Worm (Caenorhabditis elegans): ENCODE measurements around the gene nhr-124.

nhr-124 gene

DNA sequence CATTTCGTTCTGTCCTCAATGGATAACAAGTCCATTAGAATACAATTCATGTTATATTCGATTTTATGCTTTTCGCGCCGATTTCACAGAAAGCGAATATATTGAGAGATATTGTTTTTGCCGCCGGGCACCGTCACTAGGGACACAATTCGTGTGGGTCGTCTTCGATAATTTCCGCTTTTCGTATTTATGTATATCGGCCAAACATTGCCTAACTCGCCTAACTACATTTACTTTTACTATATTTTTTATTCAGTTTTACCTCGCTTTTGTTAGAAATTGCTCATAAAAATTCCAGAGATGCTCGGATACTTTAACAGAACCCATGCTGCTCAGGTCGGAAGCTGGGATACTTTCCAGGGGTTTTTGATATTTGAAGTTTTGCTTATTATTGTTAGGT lies 8.7 kb upstream of the nhr-124 start, which contains the start of gene sre-9:
TSS of gene sre-9 (plus strand) at position 301 of the 400 bp plus-strand sequence.
- TF ChIP-seq rnt-1 (tag; optimal IDR thresholded peaks at IDR 0.05) (no peak), fkh-4 (tag; optimal IDR thresholded peaks at IDR 0.05; ENCODE audit: borderline replicate concordance) (no peak), nhr-20 (tag; optimal IDR thresholded peaks at IDR 0.05) (no peak), pqm-1 (tag; optimal IDR thresholded peaks at IDR 0.05) (no peak), efl-1 (optimal IDR thresholded peaks at IDR 0.05) (no peak), efl-1 (GFP tag; optimal IDR thresholded peaks at IDR 0.05 in 1 of 2) (no peak), fkh-8 (tag; optimal IDR thresholded peaks at IDR 0.05) (no peak), lin-13 (GFP tag; optimal IDR thresholded peaks at IDR 0.05) (no peak)

DNA sequence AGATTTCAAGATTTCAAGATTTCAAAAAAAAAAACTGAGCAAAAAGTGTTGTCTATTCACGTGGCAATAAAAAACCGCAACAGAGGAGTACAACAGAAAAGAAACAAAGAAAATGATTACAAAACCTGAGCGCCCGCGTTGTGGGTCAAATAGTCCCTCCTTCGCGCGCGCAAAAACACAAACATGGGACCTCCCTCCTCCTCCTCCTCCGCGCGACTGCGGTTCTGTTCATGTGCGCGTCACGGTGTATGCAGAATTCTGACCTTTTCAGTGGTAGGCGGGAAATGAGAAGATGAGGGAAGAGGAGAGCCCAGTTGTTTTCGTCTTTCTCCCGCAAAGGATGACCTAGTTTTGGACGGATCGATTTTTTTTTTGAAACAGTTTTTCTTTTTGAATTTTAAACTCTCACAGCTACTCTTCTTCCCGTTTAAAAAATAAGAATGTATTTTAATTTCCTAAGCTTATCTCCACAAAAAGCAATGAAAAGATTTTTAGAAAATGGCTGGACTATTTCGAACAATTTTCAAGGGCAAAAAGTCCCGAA lies 6.4 kb upstream of the nhr-124 start, which contains the start of gene C17E7.4:
TSS of gene C17E7.4 (plus strand) at position 494 of the 544 bp plus-strand sequence.
- TF ChIP-seq snpc-4 (tag; optimal IDR thresholded peaks at IDR 0.05), result no peak
- no peak for TF ChIP-seq nhr-11 (tag; optimal IDR thresholded peaks at IDR 0.05)
- no peak for TF ChIP-seq lin-13 (GFP tag; optimal IDR thresholded peaks at IDR 0.05)
- no peak for TF ChIP-seq rnt-1 (tag; optimal IDR thresholded peaks at IDR 0.05)
- TF ChIP-seq tbx-2 (tag; optimal IDR thresholded peaks at IDR 0.05), result no peak
- TF ChIP-seq lin-39 (tag; optimal IDR thresholded peaks at IDR 0.05), result no peak
- no peak for TF ChIP-seq dsc-1 (tag; optimal IDR thresholded peaks at IDR 0.05)
- TF ChIP-seq mdl-1 (tag; optimal IDR thresholded peaks at IDR 0.05), result no peak
- no peak for TF ChIP-seq ces-1 (GFP tag; optimal IDR thresholded peaks at IDR 0.05)
- TF ChIP-seq lin-15B (tag; optimal IDR thresholded peaks at IDR 0.05), result no peak
- TF ChIP-seq ceh-88 (GFP tag; IDR thresholded peaks at IDR 0.05), result no peak
- no peak for TF ChIP-seq nhr-76 (tag; optimal IDR thresholded peaks at IDR 0.05)
- no peak for TF ChIP-seq isw-1 (GFP tag; IDR thresholded peaks at IDR 0.05)
- no peak for TF ChIP-seq nhr-90 (tag; optimal IDR thresholded peaks at IDR 0.05; ENCODE audit: poor library complexity)
- TF ChIP-seq nhr-20 (tag; optimal IDR thresholded peaks at IDR 0.05), result no peak
- no peak for TF ChIP-seq mep-1 (tag; optimal IDR thresholded peaks at IDR 0.05)
- TF ChIP-seq lin-35 (GFP tag; optimal IDR thresholded peaks at IDR 0.05), result no peak

DNA sequence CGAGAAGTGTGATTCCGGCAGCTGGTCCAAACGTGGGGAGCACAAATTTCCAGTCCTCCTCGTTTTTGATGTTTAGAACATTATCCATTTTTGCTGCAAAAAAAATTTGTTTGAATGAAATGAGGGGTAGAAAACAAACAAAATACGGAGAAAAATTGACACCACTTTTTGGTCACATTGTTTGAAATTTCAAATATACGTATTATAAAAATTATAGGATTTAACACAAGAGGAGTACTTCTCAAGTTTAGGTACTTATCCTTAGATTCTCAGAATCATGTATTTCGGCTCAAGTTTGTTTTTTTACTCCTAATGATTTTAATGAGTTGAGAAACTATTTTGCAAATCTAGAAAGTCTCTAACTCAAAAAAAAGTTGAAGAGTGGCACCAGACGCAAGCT lies 5.9 kb upstream of the nhr-124 start, which contains the start of gene C17E7.12:
TSS of gene C17E7.12 (minus strand) at position 101 of the 400 bp plus-strand sequence.
- no peak for TF ChIP-seq ces-1 (GFP tag; optimal IDR thresholded peaks at IDR 0.05)
- TF ChIP-seq nhr-19 (GFP tag; conservative IDR thresholded peaks at IDR 0.05), result no peak
- TF ChIP-seq ceh-90 (tag; optimal IDR thresholded peaks at IDR 0.05), result no peak
- TF ChIP-seq dpl-1 (GFP tag; optimal IDR thresholded peaks at IDR 0.05), result no peak
- no peak for TF ChIP-seq tlp-1 (tag; optimal IDR thresholded peaks at IDR 0.05)
- TF ChIP-seq nhr-237 (tag; optimal IDR thresholded peaks at IDR 0.05), result no peak
- no peak for TF ChIP-seq nhr-28 (tag; optimal IDR thresholded peaks at IDR 0.05)
- no peak for TF ChIP-seq zag-1 (tag; optimal IDR thresholded peaks at IDR 0.05)
- TF ChIP-seq swsn-7 (tag; optimal IDR thresholded peaks at IDR 0.05), result no peak
- no peak for TF ChIP-seq xbp-1 (tag; optimal IDR thresholded peaks at IDR 0.05)
- no peak for TF ChIP-seq nhr-77 (tag; optimal IDR thresholded peaks at IDR 0.05)
- TF ChIP-seq pqm-1 (tag; optimal IDR thresholded peaks at IDR 0.05), result no peak
- TF ChIP-seq nhr-90 (tag; optimal IDR thresholded peaks at IDR 0.05; ENCODE audit: poor library complexity), result no peak
- TF ChIP-seq tbx-2 (tag; optimal IDR thresholded peaks at IDR 0.05), result no peak
- TF ChIP-seq mep-1 (tag; optimal IDR thresholded peaks at IDR 0.05), result no peak
- TF ChIP-seq unc-98 (GFP tag; IDR thresholded peaks at IDR 0.05), result no peak
- TF ChIP-seq pax-3 (tag; optimal IDR thresholded peaks at IDR 0.05), result no peak
- no peak for TF ChIP-seq hlh-4 (tag; optimal IDR thresholded peaks at IDR 0.05)
- no peak for TF ChIP-seq ets-5 (GFP tag; IDR thresholded peaks at IDR 0.05)

DNA sequence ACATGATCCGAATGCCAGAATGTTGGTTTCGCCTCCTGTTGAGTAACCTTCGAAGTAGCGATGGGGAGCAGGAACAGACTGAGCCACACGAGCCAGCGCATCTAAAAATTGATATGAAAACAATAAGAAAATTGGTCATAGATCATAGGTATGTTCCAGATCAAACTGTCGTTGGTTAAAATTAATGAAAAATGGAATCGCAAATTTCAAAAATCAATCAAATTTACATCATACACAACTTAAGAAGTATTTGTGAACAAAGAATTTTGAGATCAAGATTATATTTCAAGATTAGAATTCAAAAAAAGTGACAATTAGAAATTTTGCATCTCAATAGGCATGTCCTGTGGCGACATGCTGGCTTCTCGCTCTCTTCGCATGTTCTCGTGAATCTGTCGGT lies 4.8 kb upstream of the nhr-124 start, which contains the start of gene C17E7.9:
TSS of gene C17E7.9 (minus strand) at position 101 of the 400 bp plus-strand sequence.
- TF ChIP-seq blmp-1 (tag; optimal IDR thresholded peaks at IDR 0.05) (no peak), lin-35 (GFP tag; optimal IDR thresholded peaks at IDR 0.05) (no peak), mef-2 (tag; optimal IDR thresholded peaks at IDR 0.05) (no peak), mab-9 (GFP tag; IDR thresholded peaks at IDR 0.05) (no peak)
